Worm (Caenorhabditis elegans) whole organism, mixed stage, embryonic: ENCODE data around the gene pnp-1.

Source experiments
- M03D4.4 ChIP-seq: sonication (generic microtip); optimal IDR thresholded peaks from 2 replicates; lab custom pipeline; 2017; ENCODE audit warnings: mild to moderate bottlenecking, missing genetic modification characterization, missing compliant biosample characterization
- bed-3 ChIP-seq: fragments of 200-800 bp; sonication (Bioruptor generic); optimal IDR thresholded peaks from 3 replicates; lab custom pipeline; 2018; ENCODE audit warnings: mild to moderate bottlenecking, missing genetic modification characterization, moderate library complexity, missing compliant biosample characterization
- blmp-1 ChIP-seq: fragments of 150-350 bp; optimal IDR thresholded peaks from 2 replicates; lab custom pipeline; 2014; ENCODE audit warnings: missing biosample characterization, missing genetic modification characterization
- ceh-39 ChIP-seq: fragments of 150-350 bp; optimal IDR thresholded peaks from 2 replicates; lab custom pipeline; 2014; ENCODE audit warnings: missing biosample characterization, missing genetic modification characterization
- ceh-43 ChIP-seq: fragments of 200-800 bp; sonication (Bioruptor generic); optimal IDR thresholded peaks from 2 replicates; lab custom pipeline; 2018; ENCODE audit warnings: mild to moderate bottlenecking, missing genetic modification characterization, moderate library complexity, missing compliant biosample characterization
- ceh-83 ChIP-seq: fragments of 200-800 bp; sonication (Bioruptor generic); optimal IDR thresholded peaks from 2 replicates; lab custom pipeline; 2018; ENCODE audit warnings: mild to moderate bottlenecking, missing genetic modification characterization, missing compliant biosample characterization
- ces-1 ChIP-seq: fragments of 150-350 bp; optimal IDR thresholded peaks from 2 replicates; lab custom pipeline; 2014; ENCODE audit warnings: missing biosample characterization, missing genetic modification reagents, missing genetic modification characterization
- cnd-1 ChIP-seq: fragments of 200-800 bp; sonication (Bioruptor generic); optimal IDR thresholded peaks from 2 replicates; lab custom pipeline; 2018; ENCODE audit warnings: mild to moderate bottlenecking, missing genetic modification characterization, missing compliant biosample characterization
- drap-1 ChIP-seq: fragments of 200-800 bp; sonication (Bioruptor generic); optimal IDR thresholded peaks from 3 replicates; lab custom pipeline; 2018; ENCODE audit warnings: mild to moderate bottlenecking, missing genetic modification characterization, missing compliant biosample characterization
- elt-1 ChIP-seq: sonication (generic microtip); optimal IDR thresholded peaks from 2 replicates; lab custom pipeline; 2017; ENCODE audit warnings: missing genetic modification characterization, mild to moderate bottlenecking, missing compliant biosample characterization, antibody characterized with exemption, moderate library complexity, borderline replicate concordance; ENCODE audit not compliant: insufficient read depth
- elt-3 ChIP-seq: fragments of 150-350 bp; optimal IDR thresholded peaks from 2 replicates; lab custom pipeline; 2014; ENCODE audit warnings: missing biosample characterization, missing genetic modification characterization
- flh-1 ChIP-seq: fragments of 200-800 bp; sonication (Bioruptor generic); optimal IDR thresholded peaks from 2 replicates; lab custom pipeline; 2018; ENCODE audit warnings: mild to moderate bottlenecking, missing genetic modification characterization, moderate library complexity, missing compliant biosample characterization
- ham-2 ChIP-seq: fragments of 200-800 bp; sonication (Bioruptor generic); optimal IDR thresholded peaks from 2 replicates; lab custom pipeline; 2018; ENCODE audit warnings: mild to moderate bottlenecking, missing genetic modification characterization, missing compliant biosample characterization
- hlh-1 ChIP-seq: fragments of 150-350 bp; optimal IDR thresholded peaks from 2 replicates; lab custom pipeline; 2014; ENCODE audit warnings: missing biosample characterization, missing genetic modification reagents, missing genetic modification characterization
- lin-13 ChIP-seq: fragments of 150-350 bp; optimal IDR thresholded peaks from 2 replicates; lab custom pipeline; 2014; ENCODE audit warnings: missing biosample characterization, missing genetic modification characterization
- lin-32 ChIP-seq: fragments of 200-800 bp; sonication (Bioruptor generic); optimal IDR thresholded peaks from 2 replicates; lab custom pipeline; 2018; ENCODE audit warnings: mild to moderate bottlenecking, missing genetic modification characterization, missing compliant biosample characterization
- lsy-2 ChIP-seq: fragments of 150-350 bp; optimal IDR thresholded peaks from 2 replicates; lab custom pipeline; 2014; ENCODE audit warnings: missing biosample characterization, missing genetic modification characterization
- mab-5 ChIP-seq: fragments of 150-350 bp; optimal IDR thresholded peaks from 2 replicates; lab custom pipeline; 2014; ENCODE audit warnings: missing biosample characterization, missing genetic modification characterization
- mls-2 ChIP-seq: sonication (generic microtip); optimal IDR thresholded peaks from 2 replicates; lab custom pipeline; 2016; ENCODE audit warnings: mild to moderate bottlenecking, missing genetic modification characterization, moderate library complexity, missing compliant biosample characterization
- nhr-12 ChIP-seq: fragments of 150-350 bp; optimal IDR thresholded peaks from 2 replicates; lab custom pipeline; 2014; ENCODE audit warnings: missing biosample characterization, missing genetic modification characterization
- nhr-28 ChIP-seq: fragments of 150-350 bp; optimal IDR thresholded peaks from 2 replicates; lab custom pipeline; 2014; ENCODE audit warnings: missing biosample characterization, missing genetic modification characterization
- nhr-76 ChIP-seq: sonication (generic microtip); optimal IDR thresholded peaks from 2 replicates; lab custom pipeline; 2017; ENCODE audit warnings: missing biosample characterization, missing genetic modification characterization
- pha-4 ChIP-seq: fragments of 150-350 bp; optimal IDR thresholded peaks from 2 replicates; lab custom pipeline; 2018; ENCODE audit warnings: missing biosample characterization, missing genetic modification reagents, missing genetic modification characterization
- sptf-1 ChIP-seq: sonication (generic microtip); optimal IDR thresholded peaks from 2 replicates; lab custom pipeline; 2017; ENCODE audit warnings: mild to moderate bottlenecking, missing genetic modification characterization, moderate library complexity, missing compliant biosample characterization
- tbx-8 ChIP-seq: fragments of 200-800 bp; sonication (Bioruptor generic); optimal IDR thresholded peaks from 2 replicates; lab custom pipeline; 2018; ENCODE audit warnings: mild to moderate bottlenecking, missing genetic modification characterization, moderate library complexity, missing compliant biosample characterization
- unc-120 ChIP-seq: sonication (generic microtip); optimal IDR thresholded peaks from 2 replicates; lab custom pipeline; 2017; ENCODE audit warnings: missing genetic modification characterization, missing compliant biosample characterization; ENCODE audit not compliant: poor library complexity, severe bottlenecking
- unc-62 ChIP-seq: fragments of 150-350 bp; optimal IDR thresholded peaks from 2 replicates; lab custom pipeline; 2014; ENCODE audit warnings: missing biosample characterization, missing genetic modification reagents, missing genetic modification characterization
- ztf-11 ChIP-seq: fragments of 150-350 bp; optimal IDR thresholded peaks from 2 replicates; lab custom pipeline; 2014; ENCODE audit warnings: missing biosample characterization, missing genetic modification characterization

The pnp-1 gene

DNA sequence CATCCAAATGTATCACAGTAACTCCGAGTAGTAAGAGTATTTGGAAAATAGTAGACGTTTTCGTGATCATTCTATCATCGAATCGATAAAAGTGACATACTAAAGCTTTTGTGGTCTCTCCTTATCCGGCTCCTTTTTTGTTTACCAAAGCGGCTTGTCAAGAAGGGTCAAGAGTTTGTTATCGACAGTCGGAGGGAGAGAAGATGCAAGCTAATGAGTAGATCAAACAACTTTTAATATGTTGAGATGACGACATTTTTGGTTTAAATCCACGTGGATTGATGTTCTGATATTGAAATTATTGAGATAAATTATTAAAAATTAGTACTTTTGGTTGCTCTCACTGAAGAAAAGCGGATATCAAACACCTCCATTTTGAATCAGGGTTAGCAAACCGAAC is 6.7 kb downstream of the pnp-1 start, which contains the start of gene T21D12.7:
T21D12.7 (minus strand) TSS at position 101 of the 400 bp plus-strand sequence.
- no peak for TF ChIP-seq ham-2 (GFP tag; lab: Kevin White, UChicago)
- no peak for TF ChIP-seq drap-1 (GFP tag; lab: Kevin White, UChicago)
- TF ChIP-seq ces-1 (GFP tag; lab: Kevin White, UChicago), result no peak
- TF ChIP-seq pha-4, result no peak
- no peak for TF ChIP-seq sptf-1
- no peak for TF ChIP-seq M03D4.4
- no peak for TF ChIP-seq ceh-83 (GFP tag; lab: Kevin White, UChicago)
- no peak for TF ChIP-seq blmp-1 (tag; lab: Kevin White, UChicago)
- TF ChIP-seq ztf-11 (tag; lab: Kevin White, UChicago), result no peak

DNA sequence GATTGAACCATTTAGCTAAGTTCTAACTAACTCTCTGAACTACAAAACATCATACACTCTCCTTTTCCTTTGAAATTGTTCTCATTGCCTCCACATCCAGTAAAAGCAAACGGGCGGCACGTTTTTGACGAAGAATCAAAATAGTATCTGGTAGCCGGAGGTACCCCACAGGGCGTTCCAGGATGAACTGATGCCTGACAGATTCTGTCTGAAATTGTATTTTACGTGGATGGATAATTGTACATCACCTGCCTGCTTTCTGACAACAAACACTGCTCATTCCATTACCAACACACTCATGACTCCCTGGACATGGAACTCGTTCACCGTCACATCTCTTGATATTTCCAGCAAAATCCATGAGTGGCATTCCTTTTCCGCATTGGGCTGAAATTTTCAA is 7.7 kb downstream of the pnp-1 start:
- TF ChIP-seq drap-1 (GFP tag; lab: Kevin White, UChicago) (no peak), mab-5 (tag; lab: Kevin White, UChicago) (no peak), nhr-12 (tag; lab: Kevin White, UChicago) (no peak), ceh-83 (GFP tag; lab: Kevin White, UChicago) (no peak), M03D4.4 (no peak), tbx-8 (GFP tag; lab: Kevin White, UChicago) (no peak), blmp-1 (tag; lab: Kevin White, UChicago) (no peak), lsy-2 (tag; lab: Kevin White, UChicago) (no peak), pha-4 (no peak), ces-1 (GFP tag; lab: Kevin White, UChicago) (no peak), mls-2 (tag; lab: Kevin White, UChicago) (no peak), nhr-76 (tag; lab: Kevin White, UChicago) (no peak), nhr-28 (tag; lab: Kevin White, UChicago) (no peak), ham-2 (GFP tag; lab: Kevin White, UChicago) (no peak), elt-3 (tag; lab: Kevin White, UChicago) (no peak), ceh-39 (tag; lab: Kevin White, UChicago) (no peak), elt-1 (tag; lab: Kevin White, UChicago) (no peak), ceh-43 (no peak), sptf-1 (no peak), lin-13 (tag; lab: Kevin White, UChicago) (no peak)

DNA sequence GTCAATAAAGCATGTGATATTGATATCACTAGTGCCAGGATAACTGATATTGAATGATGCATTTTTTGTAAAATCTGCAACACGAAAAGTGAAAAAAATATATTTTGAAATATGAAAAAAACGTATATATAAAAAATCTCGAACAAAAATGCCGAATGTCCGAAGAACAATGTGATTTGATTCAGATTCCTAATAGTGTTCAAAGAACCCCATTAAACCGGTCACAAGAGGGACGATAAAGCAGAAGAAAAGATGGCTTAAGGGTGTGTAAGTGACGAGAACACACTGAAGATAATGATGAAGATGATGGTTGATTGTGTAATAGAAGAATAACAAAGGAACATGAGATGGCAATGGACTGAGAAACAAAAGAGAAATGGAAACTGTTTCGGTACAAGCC is 10.1 kb downstream of the pnp-1 start, which contains the start of gene T21D12.14:
T21D12.14 (minus strand) TSS at position 101 of the 400 bp plus-strand sequence.
- TF ChIP-seq unc-62 (GFP tag; lab: Kevin White, UChicago) (no peak), cnd-1 (no peak), nhr-76 (tag; lab: Kevin White, UChicago) (no peak)
- TF ChIP-seq, all 35 proteins: peak for 0

DNA sequence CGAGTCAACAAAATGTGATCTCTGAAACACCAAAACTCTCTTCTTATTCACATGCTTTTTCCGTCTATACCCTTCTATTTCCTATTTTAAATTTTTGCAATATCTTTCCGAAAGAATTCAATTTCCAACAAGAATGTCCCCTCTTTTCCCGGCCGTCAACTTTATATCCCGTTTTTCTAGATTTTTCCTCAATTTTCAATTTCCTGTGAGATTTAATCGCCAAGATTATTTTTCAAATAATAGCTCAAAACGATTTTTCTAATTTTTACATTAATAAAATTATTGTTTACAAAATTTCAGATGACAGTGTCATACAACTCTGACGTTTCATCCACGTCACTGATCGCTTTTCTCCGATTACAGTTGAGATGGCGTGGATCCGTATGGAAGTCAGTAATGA is 14.8 kb downstream of the pnp-1 start, which contains the start of gene best-19:
best-19 (plus strand) TSS at position 301 of the 400 bp plus-strand sequence.
- TF ChIP-seq M03D4.4, result no peak
- no peak for TF ChIP-seq elt-3 (tag; lab: Kevin White, UChicago)
- no peak for TF ChIP-seq ces-1 (GFP tag; lab: Kevin White, UChicago)
- TF ChIP-seq sptf-1, result no peak
- no peak for TF ChIP-seq drap-1 (GFP tag; lab: Kevin White, UChicago)
- TF ChIP-seq hlh-1 (tag; lab: Kevin White, UChicago), result no peak
- TF ChIP-seq blmp-1 (tag; lab: Kevin White, UChicago), result no peak
- TF ChIP-seq flh-1, result no peak
- TF ChIP-seq ceh-83 (GFP tag; lab: Kevin White, UChicago), result no peak
- TF ChIP-seq lin-32 (GFP tag; lab: Kevin White, UChicago), result no peak
- TF ChIP-seq tbx-8 (GFP tag; lab: Kevin White, UChicago), result no peak
- TF ChIP-seq nhr-76 (tag; lab: Kevin White, UChicago), result no peak
- TF ChIP-seq lsy-2 (tag; lab: Kevin White, UChicago), result no peak
- TF ChIP-seq nhr-28 (tag; lab: Kevin White, UChicago), result no peak
- TF ChIP-seq ztf-11 (tag; lab: Kevin White, UChicago), result no peak
- TF ChIP-seq bed-3, result no peak
- TF ChIP-seq pha-4, result no peak
- no peak for TF ChIP-seq cnd-1
- no peak for TF ChIP-seq mab-5 (tag; lab: Kevin White, UChicago)

DNA sequence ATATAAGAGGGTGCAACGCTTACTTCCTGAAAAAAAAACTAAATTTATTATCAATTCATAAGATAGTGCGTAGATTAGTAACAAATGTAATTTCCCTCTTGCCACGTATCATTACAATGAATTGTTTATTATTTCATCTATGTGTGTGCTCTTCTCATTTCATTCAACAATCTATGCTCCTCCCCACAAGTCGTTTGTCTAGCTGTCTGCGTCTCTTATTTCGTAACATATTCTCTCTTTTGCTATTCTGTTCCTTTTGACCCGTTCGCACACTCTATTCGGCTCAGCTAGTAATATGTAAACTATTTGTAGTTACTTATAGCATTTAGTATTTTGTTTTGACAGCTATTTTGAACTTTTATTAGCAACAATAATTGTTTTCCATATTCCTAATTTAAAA is 16.1 kb downstream of the pnp-1 start:
- TF ChIP-seq unc-120 (peak; percentile 56), nhr-76 (tag; lab: Kevin White, UChicago) (no peak), ces-1 (GFP tag; lab: Kevin White, UChicago) (peak; percentile 14)
